Worm (Caenorhabditis elegans) whole organism, L4 larva: Measurements from ENCODE around the gene rcan-1.

Experiments used
- Y105C5A.15 ChIP-seq: fragments of 200-800 bp; sonication (Bioruptor generic); IDR thresholded peaks from 2 replicates; pipeline ENCODE4 v1.3.6; 2022; ENCODE audit warnings: missing genetic modification characterization, missing compliant biosample characterization
- daf-12 ChIP-seq: fragments of 150-350 bp; optimal IDR thresholded peaks from 2 replicates; lab custom pipeline; 2014; ENCODE audit warnings: missing biosample characterization, missing genetic modification reagents, missing genetic modification characterization
- daf-16 ChIP-seq, 3 experiments: sonication (generic microtip); optimal IDR thresholded peaks; 2 replicates each; lab custom pipeline; 2016 to 2017; ENCODE audit warnings: missing genetic modification characterization in 3 of 3, missing genetic modification reagents in 3 of 3, mild to moderate bottlenecking in 2 of 3, missing compliant biosample characterization in 2 of 3, missing biosample characterization in 1 of 3, moderate library complexity in 1 of 3
- fos-1 ChIP-seq: fragments of 150-350 bp; optimal IDR thresholded peaks from 2 replicates; lab custom pipeline; 2014; ENCODE audit warnings: missing biosample characterization, missing genetic modification characterization
- hlh-11 ChIP-seq: fragments of 200-800 bp; sonication (Bioruptor generic); optimal IDR thresholded peaks from 2 replicates; lab custom pipeline; 2018; ENCODE audit warnings: mild to moderate bottlenecking, missing genetic modification characterization, missing compliant biosample characterization
- lin-13 ChIP-seq: fragments of 150-350 bp; optimal IDR thresholded peaks from 2 replicates; lab custom pipeline; 2014; ENCODE audit warnings: missing biosample characterization, missing genetic modification reagents, missing genetic modification characterization
- mep-1 ChIP-seq: fragments of 150-350 bp; sonication (generic microtip); optimal IDR thresholded peaks from 3 replicates; lab custom pipeline; 2014; ENCODE audit warnings: missing biosample characterization, missing genetic modification characterization
- snpc-4 ChIP-seq: fragments of 150-350 bp; optimal IDR thresholded peaks from 2 replicates; lab custom pipeline; 2014; ENCODE audit warnings: missing biosample characterization, missing genetic modification characterization
- unc-39 ChIP-seq: sonication (generic microtip); optimal IDR thresholded peaks from 2 replicates; lab custom pipeline; 2017; ENCODE audit warnings: missing biosample characterization, missing genetic modification characterization
- zip-2 ChIP-seq: fragments of 150-350 bp; optimal IDR thresholded peaks from 2 replicates; lab custom pipeline; 2014; ENCODE audit warnings: missing biosample characterization, missing genetic modification characterization

- TF ChIP-seq hlh-11 (no peak), unc-39 (no peak), daf-16 (GFP tag; optimal IDR thresholded peaks at IDR 0.05; lab: Kevin White, UChicago) (no peak), daf-16 (tag; optimal IDR thresholded peaks at IDR 0.05; lab: Kevin White, UChicago) (no peak), mep-1 (no peak), lin-13 (no peak), fos-1 (no peak), zip-2 (tag; lab: Kevin White, UChicago) (no peak), daf-12 (no peak), Y105C5A.15 (GFP tag; lab: Robert Waterston, UW) (no peak), snpc-4 (tag; lab: Kevin White, UChicago) (no peak)
Observed at ce11 chrIII:5663521-5663920, 20.4 kb downstream of the rcan-1 start.
